Worm (Caenorhabditis elegans) whole organism, L1 larva: Measurements from ENCODE around the gene nhr-27.

Experiments used
- egl-27 ChIP-seq, 2 experiments: fragments of 150-350 bp in 1 of 2; sonication (generic microtip); optimal IDR thresholded peaks; 3 replicates each; lab custom pipeline; 2017 to 2018; ENCODE audit warnings: missing biosample characterization in 2 of 2, missing genetic modification characterization in 2 of 2, missing genetic modification reagents in 2 of 2
- lin-13 ChIP-seq: fragments of 150-350 bp; optimal IDR thresholded peaks from 2 replicates; lab custom pipeline; 2014; ENCODE audit warnings: missing biosample characterization, missing genetic modification reagents, missing genetic modification characterization
- nhr-28 ChIP-seq: fragments of 150-350 bp; optimal IDR thresholded peaks from 2 replicates; lab custom pipeline; 2014; ENCODE audit warnings: missing biosample characterization, missing genetic modification characterization
- nhr-77 ChIP-seq: fragments of 150-350 bp; optimal IDR thresholded peaks from 2 replicates; lab custom pipeline; 2014; ENCODE audit warnings: missing biosample characterization, missing genetic modification characterization
- unc-130 ChIP-seq: fragments of 150-350 bp; optimal IDR thresholded peaks from 2 replicates; lab custom pipeline; 2017; ENCODE audit warnings: missing biosample characterization, missing genetic modification characterization, inconsistent platforms

DNA sequence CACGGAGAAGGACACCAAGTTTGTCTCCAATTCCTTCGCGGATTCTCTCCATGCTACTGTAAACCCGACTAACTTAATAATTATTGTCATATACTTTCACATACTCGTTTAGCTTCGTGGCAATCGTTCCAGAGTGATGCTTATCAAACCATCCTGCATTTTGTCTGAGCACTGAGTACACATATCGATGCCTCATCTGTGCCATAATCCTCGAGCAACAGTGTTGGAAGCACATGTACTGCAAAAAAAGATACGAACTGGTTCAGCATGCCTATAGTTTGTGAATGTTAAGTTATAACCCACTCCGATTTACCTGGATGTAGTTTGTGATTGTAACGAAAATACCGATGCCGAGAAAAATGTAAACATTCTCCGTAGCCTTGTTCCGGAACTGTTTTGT is 53.1 kb downstream of the nhr-27 start:
- TF ChIP-seq egl-27 (tag; optimal IDR thresholded peaks at IDR 0.05; lab: Kevin White, UChicago) (no peak), nhr-77 (tag; lab: Kevin White, UChicago) (no peak), lin-13 (GFP tag; lab: Kevin White, UChicago) (no peak), unc-130 (no peak), nhr-28 (tag; lab: Kevin White, UChicago) (no peak)
